Fruit fly (Drosophila melanogaster) whole organism, embryonic: ENCODE measurements around the gene NijB.
A peak's percentile ranks its signal among the peaks of the same experiment; 100 is the strongest.

Experiments
- Abd-B ChIP-seq: fragments of 200-800 bp; sonication (Bioruptor generic); optimal IDR thresholded peaks from 2 replicates; lab custom pipeline; 2018; ENCODE audit warnings: missing biosample characterization, mild to moderate bottlenecking, missing genetic modification characterization, moderate library complexity
- B-H1 ChIP-seq: fragments of 200-800 bp; sonication (Bioruptor generic); IDR thresholded peaks from 3 replicates; pipeline ENCODE4 v1.3.6; 2022; ENCODE audit warnings: missing biosample characterization, missing genetic modification characterization
- CG1024 ChIP-seq: fragments of 200-800 bp; sonication (Bioruptor generic); IDR thresholded peaks from 2 replicates; pipeline ENCODE4 v1.3.6; 2022; ENCODE audit warnings: missing biosample characterization, missing genetic modification characterization
- CG10979 ChIP-seq: fragments of 200-800 bp; sonication (Bioruptor generic); optimal IDR thresholded peaks from 2 replicates; lab custom pipeline; 2018; ENCODE audit warnings: missing biosample characterization, mild to moderate bottlenecking, missing genetic modification characterization, moderate library complexity
- CG1233 ChIP-seq: fragments of 200-800 bp; sonication (Bioruptor generic); optimal IDR thresholded peaks from 4 replicates; lab custom pipeline; 2018; ENCODE audit warnings: missing biosample characterization, mild to moderate bottlenecking, missing genetic modification characterization
- CG14667 ChIP-seq: fragments of 200-800 bp; sonication (Bioruptor generic); IDR thresholded peaks from 2 replicates; pipeline ENCODE4 v1.3.6; 2022; ENCODE audit warnings: missing biosample characterization, missing genetic modification characterization
- CG15479 ChIP-seq: fragments of 200-800 bp; sonication (Bioruptor generic); optimal IDR thresholded peaks from 3 replicates; lab custom pipeline; 2019; ENCODE audit warnings: missing biosample characterization, mild to moderate bottlenecking, missing genetic modification characterization, moderate library complexity
- CG16779 ChIP-seq: fragments of 200-800 bp; sonication (Bioruptor generic); IDR thresholded peaks from 2 replicates; pipeline ENCODE4 v1.3.6; 2022; ENCODE audit warnings: missing biosample characterization, missing genetic modification characterization
- CG18011 ChIP-seq: fragments of 200-800 bp; sonication (Bioruptor generic); optimal IDR thresholded peaks from 2 replicates; lab custom pipeline; 2017; ENCODE audit warnings: missing biosample characterization, missing genetic modification characterization, mild to moderate bottlenecking, moderate library complexity, missing genotype
- CG18599 ChIP-seq: fragments of 200-800 bp; sonication (Bioruptor generic); optimal IDR thresholded peaks from 3 replicates; lab custom pipeline; 2017; ENCODE audit warnings: missing biosample characterization, missing genetic modification characterization, mild to moderate bottlenecking, moderate library complexity, missing genetic modification reagents
- CG32767 ChIP-seq: fragments of 200-800 bp; sonication (Bioruptor generic); IDR thresholded peaks from 2 replicates; pipeline ENCODE4 v1.3.6; 2022; ENCODE audit warnings: missing biosample characterization, missing genetic modification characterization
- CG3407 ChIP-seq: fragments of 200-800 bp; sonication (Bioruptor generic); optimal IDR thresholded peaks from 2 replicates; lab custom pipeline; 2018; ENCODE audit warnings: missing biosample characterization, mild to moderate bottlenecking, missing genetic modification characterization
- CG3847 ChIP-seq: fragments of 200-800 bp; sonication (Bioruptor generic); IDR thresholded peaks from 2 replicates; pipeline ENCODE4 v1.3.6; 2022; ENCODE audit warnings: missing biosample characterization, missing genetic modification characterization
- CG5245 ChIP-seq: fragments of 200-800 bp; sonication (Bioruptor generic); optimal IDR thresholded peaks from 3 replicates; lab custom pipeline; 2016; ENCODE audit warnings: missing biosample characterization, missing genetic modification characterization
- CG6254 ChIP-seq: fragments of 200-800 bp; sonication (Bioruptor generic); optimal IDR thresholded peaks from 3 replicates; lab custom pipeline; 2017; ENCODE audit warnings: mild to moderate bottlenecking, missing biosample characterization, missing genetic modification reagents, missing genetic modification characterization
- CG7357 ChIP-seq: fragments of 200-800 bp; sonication (Bioruptor generic); IDR thresholded peaks from 3 replicates; pipeline ENCODE4 v1.3.6; 2022; ENCODE audit warnings: missing biosample characterization, missing genetic modification characterization
- CG7928 ChIP-seq: fragments of 200-800 bp; sonication (Bioruptor generic); optimal IDR thresholded peaks from 2 replicates; lab custom pipeline; 2017; ENCODE audit warnings: missing biosample characterization, mild to moderate bottlenecking, missing genetic modification characterization
- CG7963 ChIP-seq: fragments of 200-800 bp; sonication (Bioruptor generic); IDR thresholded peaks from 3 replicates; pipeline ENCODE4 v1.3.6; 2022; ENCODE audit warnings: missing biosample characterization, missing genetic modification characterization; ENCODE audit not compliant: partially characterized antibody
- Dek ChIP-seq: fragments of 200-800 bp; sonication (Bioruptor generic); optimal IDR thresholded peaks from 3 replicates; lab custom pipeline; 2019; ENCODE audit warnings: missing biosample characterization, mild to moderate bottlenecking, missing genetic modification characterization, moderate library complexity
- Dip2 ChIP-seq: fragments of 200-800 bp; sonication (Bioruptor generic); IDR thresholded peaks from 2 replicates; pipeline ENCODE4 v1.3.6; 2022; ENCODE audit warnings: missing biosample characterization, missing genetic modification characterization
- Dll ChIP-seq: fragments of 200-800 bp; sonication (Bioruptor generic); IDR thresholded peaks from 4 replicates; pipeline ENCODE4 v1.3.6; 2022; ENCODE audit warnings: missing biosample characterization, missing genetic modification characterization; ENCODE audit not compliant: partially characterized antibody
- H15 ChIP-seq: fragments of 200-800 bp; sonication (Bioruptor generic); IDR thresholded peaks from 3 replicates; pipeline ENCODE4 v1.3.6; 2022; ENCODE audit warnings: missing biosample characterization, missing genetic modification characterization
- H2.0 ChIP-seq: fragments of 200-800 bp; sonication (Bioruptor generic); IDR thresholded peaks from 2 replicates; pipeline ENCODE4 v1.3.6; 2022; ENCODE audit warnings: missing biosample characterization, missing genetic modification characterization
- Mad ChIP-seq: fragments of 200-800 bp; sonication (Bioruptor generic); optimal IDR thresholded peaks from 2 replicates; lab custom pipeline; 2016; ENCODE audit warnings: missing biosample characterization, missing genetic modification characterization
- Max ChIP-seq: fragments of 200-800 bp; sonication (Bioruptor generic); optimal IDR thresholded peaks from 2 replicates; lab custom pipeline; 2016; ENCODE audit warnings: missing biosample characterization, mild to moderate bottlenecking, missing genetic modification characterization
- Nf-YC ChIP-seq: fragments of 200-800 bp; optimal IDR thresholded peaks from 3 replicates; lab custom pipeline; 2019; ENCODE audit warnings: missing biosample characterization, mild to moderate bottlenecking, missing genetic modification characterization, moderate library complexity
- Side ChIP-seq: fragments of 200-800 bp; sonication (Bioruptor generic); optimal IDR thresholded peaks from 2 replicates; lab custom pipeline; 2016; ENCODE audit warnings: missing biosample characterization, missing genetic modification characterization
- Sin3A ChIP-seq: fragments of >200 bp; optimal IDR thresholded peaks from 2 replicates; lab custom pipeline; 2018
- Six4 ChIP-seq: fragments of 200-800 bp; sonication (Bioruptor generic); optimal IDR thresholded peaks from 2 replicates; lab custom pipeline; 2016; ENCODE audit warnings: missing biosample characterization, missing genetic modification characterization
- Trl ChIP-seq, 3 experiments: fragments of >200 bp in 2 of 3; fragments of 200-800 bp in 1 of 3; sonication (Bioruptor generic) in 1 of 3; optimal IDR thresholded peaks; 2 replicates in 1 of 3; 3 replicates in 2 of 3; lab custom pipeline; 2016 to 2017; ENCODE audit warnings: missing biosample characterization in 1 of 3, missing genetic modification characterization in 1 of 3
- Xbp1 ChIP-seq: fragments of 200-800 bp; sonication (Bioruptor generic); optimal IDR thresholded peaks from 3 replicates; lab custom pipeline; 2016; ENCODE audit warnings: missing biosample characterization, mild to moderate bottlenecking, missing genetic modification characterization
- aop ChIP-seq: fragments of 200-800 bp; sonication (Bioruptor generic); IDR thresholded peaks from 2 replicates; pipeline ENCODE4 v1.3.6; 2022; ENCODE audit warnings: missing biosample characterization, missing genetic modification characterization
- caup ChIP-seq: fragments of 200-800 bp; sonication (Bioruptor generic); optimal IDR thresholded peaks from 3 replicates; lab custom pipeline; 2017; ENCODE audit warnings: missing biosample characterization, mild to moderate bottlenecking, missing genetic modification characterization, moderate library complexity; ENCODE audit not compliant: severe bottlenecking
- croc ChIP-seq: fragments of 200-800 bp; sonication (Bioruptor generic); conservative IDR thresholded peaks from 3 replicates; pipeline ENCODE4 v1.3.6; 2022; ENCODE audit warnings: missing biosample characterization, missing genetic modification characterization
- disco-r ChIP-seq: fragments of 200-800 bp; sonication (Bioruptor generic); optimal IDR thresholded peaks from 2 replicates; lab custom pipeline; 2016; ENCODE audit warnings: missing biosample characterization, missing genetic modification characterization
- fd64A ChIP-seq: fragments of 200-800 bp; sonication (Bioruptor generic); optimal IDR thresholded peaks from 3 replicates; lab custom pipeline; 2018; ENCODE audit warnings: missing biosample characterization, mild to moderate bottlenecking, missing genetic modification characterization
- fru ChIP-seq: fragments of >200 bp; optimal IDR thresholded peaks from 2 replicates; lab custom pipeline; 2017
- gsb ChIP-seq: fragments of 200-800 bp; sonication (Bioruptor generic); IDR thresholded peaks from 2 replicates; pipeline ENCODE4 v1.3.6; 2022; ENCODE audit warnings: missing biosample characterization, missing genetic modification characterization
- gsb-n ChIP-seq: fragments of 200-800 bp; sonication (Bioruptor generic); optimal IDR thresholded peaks from 3 replicates; lab custom pipeline; 2018; ENCODE audit warnings: missing biosample characterization, mild to moderate bottlenecking, missing genetic modification characterization
- her ChIP-seq: fragments of 200-800 bp; sonication (Bioruptor generic); optimal IDR thresholded peaks from 2 replicates; lab custom pipeline; 2016; ENCODE audit warnings: missing biosample characterization, missing genetic modification characterization
- hkb ChIP-seq, 2 experiments: fragments of 200-800 bp in 1 of 2; fragments of >200 bp in 1 of 2; sonication (Bioruptor generic) in 1 of 2; IDR thresholded peaks in 1 of 2; optimal IDR thresholded peaks in 1 of 2; 2 replicates each; pipeline versions ENCODE4 v1.3.6 to Lab custom; 2017 to 2022; ENCODE audit warnings: missing biosample characterization in 1 of 2, missing genetic modification characterization in 1 of 2
- insv ChIP-seq, 2 experiments: fragments of 200-800 bp; sonication (Bioruptor generic); optimal IDR thresholded peaks; 3 replicates each; lab custom pipeline; 2016 to 2018; ENCODE audit warnings: missing biosample characterization in 2 of 2, missing genetic modification characterization in 2 of 2
- kah ChIP-seq: fragments of 200-800 bp; sonication (Bioruptor generic); optimal IDR thresholded peaks from 2 replicates; lab custom pipeline; 2018; ENCODE audit warnings: missing biosample characterization, mild to moderate bottlenecking, missing genetic modification characterization
- otp ChIP-seq: fragments of 200-800 bp; sonication (Bioruptor generic); IDR thresholded peaks from 3 replicates; pipeline ENCODE4, ENCODE4 v1.3.6; 2022; ENCODE audit warnings: missing biosample characterization, missing genetic modification characterization
- pb ChIP-seq: fragments of 200-800 bp; sonication (Bioruptor generic); optimal IDR thresholded peaks from 3 replicates; lab custom pipeline; 2016; ENCODE audit warnings: missing biosample characterization, missing genetic modification characterization
- sim ChIP-seq: fragments of 200-800 bp; sonication (Bioruptor generic); IDR thresholded peaks from 2 replicates; pipeline ENCODE4 v1.3.6; 2022; ENCODE audit warnings: missing biosample characterization, missing genetic modification characterization
- sob ChIP-seq: fragments of 200-800 bp; sonication (Bioruptor generic); IDR thresholded peaks from 2 replicates; pipeline ENCODE4 v1.3.6; 2022; ENCODE audit warnings: missing biosample characterization, missing genetic modification characterization
- tin ChIP-seq: fragments of 200-800 bp; sonication (Bioruptor generic); optimal IDR thresholded peaks from 3 replicates; lab custom pipeline; 2016; ENCODE audit warnings: missing biosample characterization, missing genetic modification characterization
- trem ChIP-seq: fragments of 200-800 bp; optimal IDR thresholded peaks from 3 replicates; lab custom pipeline; 2019; ENCODE audit warnings: missing biosample characterization, mild to moderate bottlenecking, missing genetic modification characterization, moderate library complexity
- zfh2 ChIP-seq: fragments of 200-800 bp; sonication (Bioruptor generic); optimal IDR thresholded peaks from 2 replicates; lab custom pipeline; 2016; ENCODE audit warnings: missing biosample characterization, missing genetic modification characterization

The NijB gene

DNA sequence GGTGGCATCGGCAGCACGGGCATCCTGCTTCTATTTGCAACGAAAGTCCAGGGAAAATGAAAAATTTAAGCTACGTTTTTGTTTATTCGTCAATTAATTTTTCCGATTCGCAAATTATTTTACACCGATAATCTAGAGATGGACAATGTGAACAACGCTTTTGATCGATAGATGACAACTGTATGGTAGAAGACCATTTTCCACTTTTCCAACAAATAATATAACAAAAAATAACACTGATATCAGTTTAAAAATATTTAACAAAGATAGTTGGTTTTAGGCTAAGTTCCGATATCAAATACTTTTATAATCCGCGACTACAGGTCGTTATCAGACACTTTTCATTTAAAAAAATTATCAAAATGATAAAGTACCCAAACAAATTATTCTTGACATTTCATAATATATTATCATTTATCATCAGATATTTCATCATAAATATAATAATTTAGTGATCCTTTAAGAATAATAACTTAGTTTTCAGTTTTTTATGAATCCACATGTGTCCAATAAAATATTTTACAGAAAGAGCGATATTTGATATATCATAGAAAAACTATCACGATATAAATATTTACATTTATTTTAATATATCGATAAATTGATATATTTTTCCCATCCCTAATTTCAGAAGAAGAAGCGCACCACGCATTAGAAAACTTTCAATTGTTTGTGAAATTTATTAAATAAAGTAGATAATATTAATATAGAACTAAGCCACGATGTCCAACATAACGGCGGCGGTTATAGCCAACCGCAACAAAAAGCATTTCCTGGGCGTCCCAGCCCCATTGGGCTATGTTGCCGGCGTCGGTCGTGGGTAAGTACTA, 12.8 kb downstream of the NijB start, which contains the start of the genes CSN1b and Prp6 (continued):
- peak; percentile 41; the same call in 1 of the 3 replicates for TF ChIP-seq CG7963 (GFP tag; lab: Robert Waterston, UW)
- no peak for TF ChIP-seq CG18011
- no peak for TF ChIP-seq sim (GFP tag; lab: Robert Waterston, UW)
- TF ChIP-seq disco-r (GFP tag; lab: Kevin White, UChicago), result no peak
- no peak for TF ChIP-seq CG7928 (GFP tag; lab: Kevin White, UChicago)
- no peak for TF ChIP-seq Mad (GFP tag; lab: Kevin White, UChicago)
- no peak for TF ChIP-seq CG14667
- no peak for TF ChIP-seq sob (GFP tag; lab: Robert Waterston, UW)
- no peak for TF ChIP-seq B-H1 (GFP tag; lab: Robert Waterston, UW)
- TF ChIP-seq CG1233 (GFP tag; lab: Kevin White, UChicago), result no peak
- TF ChIP-seq gsb-n (tag; lab: Kevin White, UChicago), result no peak
- no peak for TF ChIP-seq Trl (optimal IDR thresholded peaks at IDR 0.05; lab: Kevin White, UChicago)
- no peak for TF ChIP-seq Trl (GFP tag; optimal IDR thresholded peaks at IDR 0.05; lab: Kevin White, UChicago)
- TF ChIP-seq caup (GFP tag; lab: Kevin White, UChicago), result no peak
- no peak for TF ChIP-seq hkb (optimal IDR thresholded peaks at IDR 0.05; lab: Kevin White, UChicago)
- TF ChIP-seq hkb (GFP tag; IDR thresholded peaks at IDR 0.05; lab: Robert Waterston, UW), result no peak
- TF ChIP-seq Xbp1 (GFP tag; lab: Kevin White, UChicago), result peak; percentile 21
- TF ChIP-seq Nf-YC (tag; lab: Kevin White, UChicago), result no peak
- no peak for TF ChIP-seq CG1024 (GFP tag; lab: Robert Waterston, UW)
- TF ChIP-seq Max (GFP tag; lab: Kevin White, UChicago), result no peak
- no peak for TF ChIP-seq Side (GFP tag; lab: Kevin White, UChicago)
- TF ChIP-seq fru (lab: Kevin White, UChicago), result no peak
- no peak for TF ChIP-seq CG16779 (GFP tag; lab: Robert Waterston, UW)
- no peak for TF ChIP-seq H2.0
- no peak for TF ChIP-seq otp (GFP tag; lab: Robert Waterston, UW)
- no peak for TF ChIP-seq zfh2 (GFP tag; lab: Kevin White, UChicago)
- no peak for TF ChIP-seq Sin3A (lab: Kevin White, UChicago)
- TF ChIP-seq Dip2 (GFP tag; lab: Robert Waterston, UW), result no peak
- peak; percentile 73; the same call in 3 of the 4 replicates for TF ChIP-seq Dll (GFP tag; lab: Robert Waterston, UW)
- no peak for TF ChIP-seq Abd-B
- no peak for TF ChIP-seq CG3407 (GFP tag; lab: Kevin White, UChicago)
- TF ChIP-seq trem, result peak; percentile 32
- no peak for TF ChIP-seq insv (GFP tag; optimal IDR thresholded peaks at IDR 0.05; lab: Kevin White, UChicago)
- TF ChIP-seq CG15479 (GFP tag; lab: Kevin White, UChicago), result no peak
- TF ChIP-seq Dek, result no peak
- no peak for TF ChIP-seq aop (GFP tag; lab: Robert Waterston, UW)
- no peak for TF ChIP-seq CG7357
- TF ChIP-seq CG10979 (tag; lab: Kevin White, UChicago), result no peak
- no peak for TF ChIP-seq Six4
- no peak for TF ChIP-seq croc (GFP tag; lab: Robert Waterston, UW)
- no peak for TF ChIP-seq tin (GFP tag; lab: Kevin White, UChicago)
- no peak for TF ChIP-seq CG6254 (GFP tag; lab: Kevin White, UChicago)
- TF ChIP-seq pb (GFP tag; lab: Kevin White, UChicago), result no peak
- no peak for TF ChIP-seq her
- TF ChIP-seq kah (GFP tag; lab: Kevin White, UChicago), result no peak
- TF ChIP-seq H15 (GFP tag; lab: Robert Waterston, UW), result no peak
- TF ChIP-seq CG32767 (GFP tag; lab: Robert Waterston, UW), result no peak
- no peak for TF ChIP-seq fd64A (GFP tag; lab: Kevin White, UChicago)
- TF ChIP-seq gsb, result no peak
- TF ChIP-seq CG3847, result no peak
- TF ChIP-seq CG18599 (GFP tag; lab: Kevin White, UChicago), result no peak
- no peak for TF ChIP-seq CG5245
